Worm (Caenorhabditis elegans) whole organism, young adult: ENCODE results near the gene C45G7.13.
A peak's percentile ranks its signal among the peaks of the same experiment; 100 is the strongest.

Source experiments
- B0035.1 ChIP-seq: sonication (generic microtip); optimal IDR thresholded peaks from 2 replicates; lab custom pipeline; 2016; ENCODE audit warnings: missing genetic modification characterization, mild to moderate bottlenecking, missing compliant biosample characterization, missing genotype, missing genetic modification reagents
- F10E7.11 ChIP-seq: sonication (generic microtip); optimal IDR thresholded peaks from 2 replicates; lab custom pipeline; 2017; ENCODE audit warnings: mild to moderate bottlenecking, missing genetic modification characterization, moderate library complexity, missing compliant biosample characterization
- F22D6.2 ChIP-seq: sonication (generic microtip); optimal IDR thresholded peaks from 2 replicates; lab custom pipeline; 2016; ENCODE audit warnings: mild to moderate bottlenecking, missing genetic modification characterization, missing compliant biosample characterization
- F52B5.7 ChIP-seq: sonication (generic microtip); optimal IDR thresholded peaks from 2 replicates; lab custom pipeline; 2016; ENCODE audit warnings: mild to moderate bottlenecking, missing genetic modification characterization, missing compliant biosample characterization
- Y53G8AR.9 ChIP-seq: fragments of 200-800 bp; sonication (Bioruptor generic); conservative IDR thresholded peaks from 2 replicates; pipeline ENCODE4 v1.3.6; 2022; ENCODE audit warnings: missing genetic modification reagents, missing genetic modification characterization, missing compliant biosample characterization
- Y56A3A.18 ChIP-seq: fragments of 200-800 bp; sonication (Bioruptor generic); IDR thresholded peaks from 2 replicates; pipeline ENCODE4 v1.3.6; 2022; ENCODE audit warnings: missing genetic modification reagents, missing genetic modification characterization, missing compliant biosample characterization
- aptf-2 ChIP-seq: fragments of 200-800 bp; sonication (Bioruptor generic); conservative IDR thresholded peaks from 2 replicates; pipeline ENCODE4 v1.3.6; 2022; ENCODE audit warnings: missing genetic modification reagents, missing genetic modification characterization, missing compliant biosample characterization
- aptf-3 ChIP-seq: fragments of 200-800 bp; sonication (Bioruptor generic); IDR thresholded peaks from 2 replicates; pipeline ENCODE4 v1.3.6; 2022; ENCODE audit warnings: missing genetic modification characterization, missing compliant biosample characterization
- atf-7 ChIP-seq: sonication (generic microtip); optimal IDR thresholded peaks from 2 replicates; lab custom pipeline; 2017; ENCODE audit warnings: mild to moderate bottlenecking, missing genetic modification characterization, missing compliant biosample characterization
- athp-1 ChIP-seq: sonication (generic microtip); optimal IDR thresholded peaks from 2 replicates; lab custom pipeline; 2017; ENCODE audit warnings: mild to moderate bottlenecking, missing genetic modification characterization, missing compliant biosample characterization
- attf-5 ChIP-seq: fragments of 200-800 bp; sonication (Bioruptor generic); optimal IDR thresholded peaks from 2 replicates; lab custom pipeline; 2018; ENCODE audit warnings: mild to moderate bottlenecking, missing genetic modification characterization, missing compliant biosample characterization
- bed-1 ChIP-seq: fragments of 200-800 bp; sonication (Bioruptor generic); IDR thresholded peaks from 2 replicates; pipeline ENCODE4 v1.3.6; 2022; ENCODE audit warnings: missing genetic modification reagents, missing genetic modification characterization, missing compliant biosample characterization
- bed-2 ChIP-seq: fragments of 200-800 bp; sonication (Bioruptor generic); IDR thresholded peaks from 2 replicates; pipeline ENCODE4 v1.3.6; 2022; ENCODE audit warnings: missing genetic modification reagents, missing genetic modification characterization, missing compliant biosample characterization
- ccch-3 ChIP-seq: fragments of 200-800 bp; sonication (Bioruptor generic); optimal IDR thresholded peaks from 2 replicates; lab custom pipeline; 2018; ENCODE audit warnings: mild to moderate bottlenecking, missing genetic modification characterization, missing compliant biosample characterization
- ceh-79 ChIP-seq: sonication (generic microtip); optimal IDR thresholded peaks from 2 replicates; lab custom pipeline; 2017; ENCODE audit warnings: mild to moderate bottlenecking, missing genetic modification characterization, missing compliant biosample characterization
- ceh-91 ChIP-seq: fragments of 200-800 bp; sonication (Bioruptor generic); IDR thresholded peaks from 2 replicates; pipeline ENCODE4 v1.3.6; 2022; ENCODE audit warnings: missing genetic modification reagents, missing genetic modification characterization, missing compliant biosample characterization
- chd-7 ChIP-seq: sonication (generic microtip); optimal IDR thresholded peaks from 2 replicates; lab custom pipeline; 2016; ENCODE audit warnings: mild to moderate bottlenecking, missing genetic modification characterization, moderate library complexity, missing compliant biosample characterization
- dox-1 ChIP-seq: fragments of 200-800 bp; sonication (Bioruptor generic); IDR thresholded peaks from 2 replicates; pipeline ENCODE4 v1.3.6; 2022; ENCODE audit warnings: missing genetic modification reagents, missing genetic modification characterization, missing compliant biosample characterization
- dpff-1 ChIP-seq: sonication (generic microtip); optimal IDR thresholded peaks from 2 replicates; lab custom pipeline; 2017; ENCODE audit warnings: mild to moderate bottlenecking, missing genetic modification characterization, missing compliant biosample characterization
- egl-44 ChIP-seq: fragments of 200-800 bp; sonication (Bioruptor generic); IDR thresholded peaks from 2 replicates; pipeline ENCODE4 v1.3.6; 2022; ENCODE audit warnings: missing genetic modification reagents, missing genetic modification characterization, missing compliant biosample characterization
- fkh-3 ChIP-seq: sonication (generic microtip); optimal IDR thresholded peaks from 2 replicates; lab custom pipeline; 2016; ENCODE audit warnings: mild to moderate bottlenecking, missing genetic modification characterization, missing compliant biosample characterization
- hlh-26 ChIP-seq: fragments of 200-800 bp; sonication (Bioruptor generic); conservative IDR thresholded peaks from 2 replicates; pipeline ENCODE4 v1.3.6; 2022; ENCODE audit warnings: missing genetic modification reagents, missing genetic modification characterization, missing compliant biosample characterization
- hmg-1.2 ChIP-seq: fragments of 200-800 bp; sonication (Bioruptor generic); IDR thresholded peaks from 2 replicates; pipeline ENCODE4 v1.3.6; 2022; ENCODE audit warnings: missing genetic modification reagents, missing genetic modification characterization, missing compliant biosample characterization
- hrde-1 ChIP-seq: sonication (generic microtip); optimal IDR thresholded peaks from 2 replicates; lab custom pipeline; 2016; ENCODE audit warnings: missing genetic modification characterization, mild to moderate bottlenecking, missing compliant biosample characterization, moderate library complexity, missing genotype, missing genetic modification reagents, borderline replicate concordance
- hsf-1 ChIP-seq: fragments of 200-800 bp; sonication (Bioruptor generic); IDR thresholded peaks from 2 replicates; pipeline ENCODE4 v1.3.6; 2022; ENCODE audit warnings: missing genetic modification reagents, missing genetic modification characterization, missing compliant biosample characterization
- let-607 ChIP-seq, 2 experiments: fragments of 200-800 bp in 1 of 2; sonication (Bioruptor generic) in 1 of 2; sonication (generic microtip) in 1 of 2; optimal IDR thresholded peaks; 2 replicates each; lab custom pipeline; 2016 to 2018; ENCODE audit warnings: mild to moderate bottlenecking in 2 of 2, missing compliant biosample characterization in 2 of 2, missing genetic modification characterization in 2 of 2, moderate library complexity in 2 of 2, missing genotype in 1 of 2
- lin-35 ChIP-seq, 3 experiments: fragments of 150-350 bp in 2 of 3; sonication (generic microtip) in 1 of 3; optimal IDR thresholded peaks; 2 replicates each; lab custom pipeline; 2014 to 2018; ENCODE audit warnings: missing biosample characterization in 3 of 3, missing genetic modification characterization in 3 of 3, missing genetic modification reagents in 3 of 3
- lin-40 ChIP-seq: sonication (generic microtip); optimal IDR thresholded peaks from 2 replicates; lab custom pipeline; 2016; ENCODE audit warnings: missing genetic modification characterization, mild to moderate bottlenecking, missing compliant biosample characterization, missing genotype, missing genetic modification reagents
- lsl-1 ChIP-seq: fragments of 200-800 bp; sonication (Bioruptor generic); optimal IDR thresholded peaks from 2 replicates; lab custom pipeline; 2018; ENCODE audit warnings: mild to moderate bottlenecking, missing genetic modification characterization, moderate library complexity, missing compliant biosample characterization
- nfya-2 ChIP-seq: fragments of 200-800 bp; sonication (Bioruptor generic); IDR thresholded peaks from 2 replicates; pipeline ENCODE4 v1.3.6; 2022; ENCODE audit warnings: missing genetic modification reagents, missing genetic modification characterization, missing compliant biosample characterization
- nhr-179 ChIP-seq: sonication (generic microtip); optimal IDR thresholded peaks from 2 replicates; lab custom pipeline; 2016; ENCODE audit warnings: mild to moderate bottlenecking, missing genetic modification characterization, missing compliant biosample characterization
- nhr-80 ChIP-seq: sonication (generic microtip); optimal IDR thresholded peaks from 2 replicates; lab custom pipeline; 2016; ENCODE audit warnings: missing genetic modification characterization, missing compliant biosample characterization
- pbrm-1 ChIP-seq: fragments of 200-800 bp; sonication (Bioruptor generic); IDR thresholded peaks from 2 replicates; pipeline ENCODE4 v1.3.6; 2022; ENCODE audit warnings: missing genetic modification reagents, missing genetic modification characterization, missing compliant biosample characterization
- repo-1 ChIP-seq: sonication (generic microtip); optimal IDR thresholded peaks from 2 replicates; lab custom pipeline; 2017; ENCODE audit warnings: mild to moderate bottlenecking, missing genetic modification characterization, missing compliant biosample characterization
- snpc-1.3 ChIP-seq: sonication (generic microtip); optimal IDR thresholded peaks from 2 replicates; lab custom pipeline; 2017; ENCODE audit warnings: missing genetic modification characterization, mild to moderate bottlenecking, missing compliant biosample characterization, antibody characterized with exemption, moderate library complexity, missing genotype, missing genetic modification reagents; ENCODE audit not compliant: insufficient read depth
- snpc-4 ChIP-seq, 5 experiments: fragments of 150-350 bp in 1 of 5; sonication (generic microtip) in 4 of 5; optimal IDR thresholded peaks; 2 replicates each; lab custom pipeline; 2014 to 2018; ENCODE audit warnings: missing genetic modification characterization in 5 of 5, missing biosample characterization in 3 of 5, antibody characterized with exemption in 2 of 5, mild to moderate bottlenecking in 2 of 5, missing compliant biosample characterization in 2 of 5, missing genotype in 2 of 5, moderate library complexity in 2 of 5, missing genetic modification reagents in 1 of 5
- somi-1 ChIP-seq: fragments of 200-800 bp; sonication (Bioruptor generic); optimal IDR thresholded peaks from 2 replicates; lab custom pipeline; 2018; ENCODE audit warnings: mild to moderate bottlenecking, missing genetic modification characterization, missing compliant biosample characterization
- tbp1 ChIP-seq: fragments of 200-800 bp; sonication (Bioruptor generic); optimal IDR thresholded peaks from 2 replicates; lab custom pipeline; 2018; ENCODE audit warnings: mild to moderate bottlenecking, missing genetic modification characterization, missing compliant biosample characterization
- xnd-1 ChIP-seq: sonication (generic microtip); optimal IDR thresholded peaks from 2 replicates; lab custom pipeline; 2016; ENCODE audit warnings: missing genotype, missing genetic modification reagents, missing genetic modification characterization, missing compliant biosample characterization
- ztf-26 ChIP-seq: sonication (generic microtip); optimal IDR thresholded peaks from 2 replicates; lab custom pipeline; 2017; ENCODE audit warnings: missing genetic modification characterization, missing compliant biosample characterization
- ztf-6 ChIP-seq: fragments of 200-800 bp; sonication (Bioruptor generic); IDR thresholded peaks from 2 replicates; pipeline ENCODE4 v1.3.6; 2022; ENCODE audit warnings: missing genetic modification reagents, missing genetic modification characterization, missing compliant biosample characterization

C45G7.13 gene

ce11 chrIV:2451233-2451632, at the start of gene C45G7.13:
C45G7.13 (minus strand) TSS chrIV:2451333.
- TF ChIP-seq somi-1 (GFP tag; lab: Kevin White, UChicago): no peak

DNA sequence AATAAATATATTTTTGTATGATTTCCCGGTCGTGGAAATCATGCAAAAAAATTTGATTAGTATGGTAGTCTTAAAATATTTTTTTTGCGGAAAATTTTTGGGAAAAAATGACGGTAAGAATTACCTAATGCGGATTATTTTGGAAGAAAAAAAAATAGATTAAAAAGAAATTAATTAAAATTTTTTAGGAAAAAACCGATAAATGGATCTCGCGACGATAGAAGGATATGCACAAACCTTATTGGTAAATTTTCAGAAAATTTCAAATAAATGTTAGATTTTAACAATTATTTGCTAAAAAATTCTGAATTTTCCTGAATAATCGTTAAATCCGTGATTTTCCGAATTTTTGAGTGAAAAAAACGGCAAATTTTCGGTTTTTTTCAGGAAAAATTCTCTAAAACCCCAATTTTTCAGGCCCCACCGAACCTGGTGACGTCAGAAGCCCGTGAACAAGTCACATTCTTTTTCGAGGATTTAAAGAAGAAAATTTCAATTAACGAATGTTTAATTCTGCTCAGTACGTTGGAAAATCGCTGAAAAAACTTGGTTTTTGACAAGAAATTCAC, 46.6 kb upstream of the C45G7.13 start, which contains the start of gene Y69A2AR.16:
Y69A2AR.16 (plus strand) TSS at position 189 of the 569 bp plus-strand sequence.
- TF ChIP-seq ztf-6 (GFP tag; lab: Robert Waterston, UW): no peak
- TF ChIP-seq ccch-3 (GFP tag; lab: Kevin White, UChicago): no peak
- peak; percentile 33 for TF ChIP-seq atf-7 (tag; lab: Kevin White, UChicago)
- TF ChIP-seq Y53G8AR.9 (GFP tag; lab: Robert Waterston, UW): peak; percentile 67; the same call in 1 of the 2 replicates
- peak; percentile 28 for TF ChIP-seq B0035.1
- TF ChIP-seq lin-40 (tag; lab: Kevin White, UChicago): peak; percentile 18
- TF ChIP-seq dpff-1 (tag; lab: Kevin White, UChicago): peak; percentile 76
- TF ChIP-seq repo-1 (tag; lab: Kevin White, UChicago): peak; percentile 72
- TF ChIP-seq pbrm-1 (GFP tag; lab: Robert Waterston, UW): peak; percentile 12; the same call in 1 of the 2 replicates
- peak in 1 of 3 experiments; percentile 12 for TF ChIP-seq lin-35 (GFP tag; optimal IDR thresholded peaks at IDR 0.05; lab: Kevin White, UChicago)
- no peak for TF ChIP-seq F52B5.7
- peak; percentile 45 for TF ChIP-seq fkh-3 (tag; lab: Kevin White, UChicago)
- TF ChIP-seq ztf-26 (tag; lab: Kevin White, UChicago): no peak
- TF ChIP-seq tbp1: peak; percentile 12
- TF ChIP-seq hrde-1 (tag; lab: Kevin White, UChicago): peak; percentile 43
- peak; percentile 12 for TF ChIP-seq athp-1 (tag; lab: Kevin White, UChicago)
- TF ChIP-seq F10E7.11: peak; percentile 14
- TF ChIP-seq egl-44 (GFP tag; lab: Robert Waterston, UW): no peak
- peak in 1 of 2 experiments; percentile 26 for TF ChIP-seq let-607 (tag; optimal IDR thresholded peaks at IDR 0.05; lab: Kevin White, UChicago)
- TF ChIP-seq nhr-179 (tag; lab: Kevin White, UChicago): no peak
- no peak for TF ChIP-seq hsf-1

- TF ChIP-seq bed-1 (GFP tag; lab: Robert Waterston, UW) (no peak), ceh-79 (tag; lab: Kevin White, UChicago) (no peak), aptf-2 (no peak), hmg-1.2 (no peak), pbrm-1 (GFP tag; lab: Robert Waterston, UW) (no peak), F10E7.11 (no peak), nfya-2 (GFP tag; lab: Robert Waterston, UW) (no peak), F22D6.2 (tag; lab: Kevin White, UChicago) (no peak), nhr-80 (tag; lab: Kevin White, UChicago) (no peak), bed-2 (no peak), hlh-26 (no peak)
Observed at ce11 chrIV:2496084-2496483, 45.0 kb upstream of the C45G7.13 start.

- TF ChIP-seq lsl-1 (GFP tag; lab: Kevin White, UChicago): peak; percentile 95
- TF ChIP-seq aptf-3 (GFP tag; lab: Robert Waterston, UW): no peak
- no peak for TF ChIP-seq snpc-4 (GFP tag; optimal IDR thresholded peaks at IDR 0.05; lab: Kevin White, UChicago)
- TF ChIP-seq snpc-4 (tag; optimal IDR thresholded peaks at IDR 0.05; lab: Kevin White, UChicago): peak in 2 of 4 experiments; percentile 25 to 70
- no peak for TF ChIP-seq pbrm-1 (GFP tag; lab: Robert Waterston, UW)
- peak; percentile 32 for TF ChIP-seq tbp1
- peak; percentile 1 for TF ChIP-seq athp-1 (tag; lab: Kevin White, UChicago)
- TF ChIP-seq hmg-1.2: peak; percentile 56; the same call in 1 of the 2 replicates
- TF ChIP-seq ceh-91: peak; percentile 43; the same call in 1 of the 2 replicates
- no peak for TF ChIP-seq Y56A3A.18 (GFP tag; lab: Robert Waterston, UW)
- peak; percentile 70 for TF ChIP-seq snpc-1.3 (tag; lab: Kevin White, UChicago)
- TF ChIP-seq attf-5: peak; percentile 58
- TF ChIP-seq xnd-1 (tag; lab: Kevin White, UChicago): peak; percentile 38
- no peak for TF ChIP-seq chd-7 (tag; lab: Kevin White, UChicago)
- TF ChIP-seq dox-1: peak; percentile 62
- TF ChIP-seq lin-40 (tag; lab: Kevin White, UChicago): peak; percentile 25
Observed at ce11 chrIV:2495118-2495785, 44.1 kb upstream of the C45G7.13 start, which contains the start of the genes ccdc-12 and Y69A2AR.18. ccdc-12 (minus strand) TSS chrIV:2495174. Y69A2AR.18 (plus strand) TSS chrIV:2495735.
